Worm (Caenorhabditis elegans): ENCODE measurements around the gene acs-19.
"Not testable (repeated sequence)": the region's sequence is repeated elsewhere in the genome, so short reads cannot be mapped to it uniquely, and the experiment has no call there.

Gene acs-19

DNA sequence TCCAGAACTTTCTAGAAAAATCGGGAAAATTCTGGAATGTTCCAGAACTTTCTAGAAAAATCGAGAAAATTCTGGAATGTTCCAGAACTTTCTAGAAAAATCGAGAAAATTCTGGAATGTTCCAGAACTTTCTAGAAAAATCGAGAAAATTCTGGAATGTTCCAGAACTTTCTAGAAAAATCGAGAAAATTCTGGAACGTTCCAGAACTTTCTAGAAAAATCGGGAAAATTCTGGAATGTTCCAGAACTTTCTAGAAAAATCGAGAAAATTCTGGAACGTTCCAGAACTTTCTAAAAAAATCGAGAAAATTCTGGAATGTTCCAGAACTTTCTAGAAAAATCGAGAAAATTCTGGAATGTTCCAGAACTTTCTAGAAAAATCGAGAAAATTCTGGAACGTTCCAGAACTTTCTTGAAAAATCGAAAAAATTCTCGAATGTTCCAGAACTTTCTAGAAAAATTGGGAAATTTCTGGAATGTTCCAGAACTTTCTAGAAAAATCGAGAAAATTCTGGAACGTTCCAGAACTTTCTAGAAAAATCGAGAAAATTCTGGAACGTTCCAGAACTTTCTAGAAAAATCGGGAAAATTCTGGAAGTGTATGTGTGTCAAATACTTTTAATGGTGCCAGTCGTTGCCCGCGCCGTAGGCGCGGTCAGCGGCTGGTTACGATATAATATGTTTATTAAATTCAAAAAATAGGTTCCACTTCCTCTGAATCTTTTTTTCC, 33.0 kb downstream of the acs-19 start (continued):
- peak; percentile 96 for TF ChIP-seq ceh-40 (GFP tag; IDR thresholded peaks at IDR 0.05)
- TF ChIP-seq nfya-2 (GFP tag; IDR thresholded peaks at IDR 0.05) = peak; percentile 83; the same call in 1 of the 2 replicates
- TF ChIP-seq cebp-2 (GFP tag; IDR thresholded peaks at IDR 0.05) = peak; percentile 90; the same call in 1 of the 2 replicates
- TF ChIP-seq F33H1.4 (GFP tag; IDR thresholded peaks at IDR 0.05) = peak; percentile 39; the same call in 1 of the 2 replicates
- peak; percentile 73 for TF ChIP-seq Y67H2A.10 (GFP tag; conservative IDR thresholded peaks at IDR 0.05)
- peak; percentile 94 for TF ChIP-seq let-526 (GFP tag; IDR thresholded peaks at IDR 0.05)
- TF ChIP-seq aptf-2 (GFP tag; conservative IDR thresholded peaks at IDR 0.05) = 0 out of 2 replicates have a peak, but pooled peaks have one; percentile 10
- TF ChIP-seq attf-3 (GFP tag; conservative IDR thresholded peaks at IDR 0.05) = peak; percentile 28; the same call in 1 of the 2 replicates
- TF ChIP-seq lin-26 (GFP tag; IDR thresholded peaks at IDR 0.05) = peak; percentile 69
- peak; percentile 47; the same call in 1 of the 2 replicates for TF ChIP-seq C17E4.6 (GFP tag; IDR thresholded peaks at IDR 0.05)
- 0 out of 2 replicates have a peak, but pooled peaks have one; percentile 5 for TF ChIP-seq hmg-20 (GFP tag; IDR thresholded peaks at IDR 0.05)
- TF ChIP-seq D2030.7 (GFP tag; IDR thresholded peaks at IDR 0.05) = peak; percentile 93
- peak; percentile 90 for TF ChIP-seq nfyb-1 (GFP tag; IDR thresholded peaks at IDR 0.05)
- peak; percentile 79; the same call in 1 of the 2 replicates for TF ChIP-seq bed-1 (GFP tag; IDR thresholded peaks at IDR 0.05)
- TF ChIP-seq cebp-1 (GFP tag; IDR thresholded peaks at IDR 0.05) = peak; percentile 42; the same call in 1 of the 2 replicates
- not testable (repeated sequence) for TF ChIP-seq cebp-1 (tag; optimal IDR thresholded peaks at IDR 0.05)
- TF ChIP-seq F39B2.1 (GFP tag; IDR thresholded peaks at IDR 0.05) = peak; percentile 96
- TF ChIP-seq ztf-6 (GFP tag; IDR thresholded peaks at IDR 0.05) = peak; percentile 61; the same call in 1 of the 2 replicates
- peak; percentile 79 for TF ChIP-seq Y53G8AR.9 (GFP tag; conservative IDR thresholded peaks at IDR 0.05)
- TF ChIP-seq lag-1 (GFP tag; IDR thresholded peaks at IDR 0.05) = peak; percentile 83; the same call in 1 of the 2 replicates

ce11 chrIII:3898354-3898753, 34.1 kb downstream of the acs-19 start:
- TF ChIP-seq F10E7.11 (tag; optimal IDR thresholded peaks at IDR 0.05) (no peak), lsl-1 (GFP tag; optimal IDR thresholded peaks at IDR 0.05) (no peak), lag-1 (GFP tag; IDR thresholded peaks at IDR 0.05) (no peak)

ce11 chrIII:3898850-3899249, 34.6 kb downstream of the acs-19 start:
- TF ChIP-seq ets-4 (GFP tag; optimal IDR thresholded peaks at IDR 0.05) (no peak), K12H6.12 (tag; optimal IDR thresholded peaks at IDR 0.05) (peak; percentile 65)

- no peak for TF ChIP-seq let-526 (GFP tag; IDR thresholded peaks at IDR 0.05)
- TF ChIP-seq ztf-18 (tag; optimal IDR thresholded peaks at IDR 0.05) = no peak
- no peak for TF ChIP-seq ztf-25 (GFP tag; IDR thresholded peaks at IDR 0.05)
- no peak for TF ChIP-seq nfyb-1 (GFP tag; IDR thresholded peaks at IDR 0.05)
- no peak for TF ChIP-seq ZK185.1 (tag; optimal IDR thresholded peaks at IDR 0.05; ENCODE audit: poor library complexity, severe bottlenecking)
- TF ChIP-seq hlh-26 (GFP tag; conservative IDR thresholded peaks at IDR 0.05) = no peak
- TF ChIP-seq D2030.7 (GFP tag; IDR thresholded peaks at IDR 0.05) = no peak
- TF ChIP-seq ceh-27 (GFP tag; optimal IDR thresholded peaks at IDR 0.05) = no peak
- no peak for TF ChIP-seq mel-28 (tag; optimal IDR thresholded peaks at IDR 0.05; ENCODE audit: borderline replicate concordance)
- no peak for TF ChIP-seq snpc-1.1 (tag; optimal IDR thresholded peaks at IDR 0.05; ENCODE audit: insufficient read depth)
- TF ChIP-seq snpc-1.3 (tag; optimal IDR thresholded peaks at IDR 0.05; ENCODE audit: insufficient read depth) = no peak
These were observed 37.3 kb downstream of the acs-19 start, which contains the start of gene tir-1 for ce11 chrIII:3901542-3901941. Gene tir-1 (minus strand): TSS chrIII:3901642.
